Fruit fly (Drosophila melanogaster): ENCODE results near the gene CG14022.

Gene CG14022

DNA sequence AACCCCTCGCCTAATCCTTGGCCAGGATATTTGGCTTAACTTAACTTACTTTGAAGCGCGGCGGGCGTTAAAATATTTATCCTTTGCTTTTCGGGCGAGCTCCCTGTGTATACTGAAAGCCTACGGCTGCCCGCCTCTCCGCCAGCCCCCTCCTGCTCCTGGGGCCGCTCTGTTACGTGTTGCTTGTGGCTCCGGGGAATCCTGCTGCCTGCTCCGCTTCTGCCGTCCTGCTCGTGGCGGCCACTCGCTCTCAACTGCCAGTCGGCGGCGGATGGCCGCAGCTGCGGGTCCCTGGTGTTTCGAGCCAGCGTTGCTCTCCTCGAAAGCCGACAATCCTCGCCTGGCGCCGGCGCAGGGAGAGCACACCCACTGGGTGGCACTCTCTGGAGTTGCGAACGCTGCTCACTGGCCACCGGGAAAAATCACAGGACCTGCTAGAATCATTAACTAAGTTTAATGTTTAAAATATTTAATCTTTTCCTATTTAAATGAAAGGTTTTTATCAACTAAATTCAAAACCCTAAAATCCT, 14.0 kb downstream of the CG14022 start, which contains the start of gene CG14024:
Gene CG14024 (minus strand): TSS at position 266 of the 530 bp plus-strand sequence.
- TF ChIP-seq Dll (optimal IDR thresholded peaks at IDR 0.05): peak; percentile 44
- no peak for TF ChIP-seq psq (optimal IDR thresholded peaks at IDR 0.05)

DNA sequence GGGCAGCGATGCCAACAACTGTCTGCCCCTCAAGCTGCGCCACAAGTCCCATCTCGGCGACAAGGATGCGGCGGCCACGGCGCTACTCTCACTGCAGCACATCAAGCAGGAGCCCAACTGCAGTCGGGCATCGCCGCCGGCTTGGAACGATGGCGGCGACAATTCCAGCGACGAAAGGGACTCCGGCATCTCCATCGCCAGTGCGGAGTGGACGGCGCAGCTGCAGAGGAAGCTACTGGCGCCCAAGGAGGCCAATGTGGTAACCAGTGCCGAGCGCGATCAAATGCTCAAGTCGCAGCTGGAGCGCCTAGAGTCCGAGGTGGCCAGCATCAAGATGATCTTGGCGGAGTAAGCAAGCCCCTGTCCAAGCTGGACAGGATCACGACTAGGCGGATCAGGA, 19.3 kb downstream of the CG14022 start:
- no peak for TF ChIP-seq EcR (GFP tag; optimal IDR thresholded peaks at IDR 0.05)
- no peak for TF ChIP-seq psq (optimal IDR thresholded peaks at IDR 0.05)
- TF ChIP-seq pan (optimal IDR thresholded peaks at IDR 0.05): no peak
- no peak for TF ChIP-seq CG8478 (optimal IDR thresholded peaks at IDR 0.05)
- TF ChIP-seq Dll (optimal IDR thresholded peaks at IDR 0.05): no peak

DNA sequence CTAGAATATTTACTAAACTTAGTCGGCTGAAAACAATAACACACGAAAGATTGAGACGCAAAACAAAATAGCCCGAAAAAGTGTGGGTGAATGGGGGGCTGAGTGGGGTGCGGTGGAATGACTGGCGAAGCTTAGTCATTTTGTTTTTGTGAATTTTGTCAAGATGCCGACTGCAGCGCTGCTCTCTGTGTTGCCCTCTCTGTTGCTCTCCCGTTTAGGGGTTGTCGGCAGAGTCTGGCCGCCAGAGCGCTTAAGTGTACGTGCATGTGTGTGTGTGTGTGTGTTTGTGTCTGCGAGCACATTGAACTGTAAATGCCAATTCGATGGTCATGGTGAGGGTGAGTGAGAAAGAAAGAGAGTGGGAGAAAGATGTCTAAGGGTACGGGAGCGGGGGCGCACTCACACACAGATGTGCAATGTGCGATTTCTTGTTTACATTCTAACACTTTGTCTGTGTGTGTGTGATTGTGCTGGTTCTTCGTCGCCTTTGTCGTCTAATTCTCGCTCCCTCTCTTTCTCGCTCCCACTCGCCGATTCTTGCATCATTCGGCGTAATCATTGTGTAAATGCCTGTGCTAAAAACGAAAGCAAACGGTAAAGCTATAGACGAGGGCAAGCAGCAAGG, 22.2 kb downstream of the CG14022 start:
- TF ChIP-seq EcR (GFP tag; optimal IDR thresholded peaks at IDR 0.05) (no peak), Dll (optimal IDR thresholded peaks at IDR 0.05) (peak; percentile 87)

- TF ChIP-seq psq (optimal IDR thresholded peaks at IDR 0.05): no peak
- TF ChIP-seq EcR (GFP tag; optimal IDR thresholded peaks at IDR 0.05): peak in 1 of 2 experiments; percentile 6
- no peak for TF ChIP-seq Dll (optimal IDR thresholded peaks at IDR 0.05)
- TF ChIP-seq CG8478 (optimal IDR thresholded peaks at IDR 0.05): no peak
- no peak for TF ChIP-seq pan (optimal IDR thresholded peaks at IDR 0.05)
Observed at dm6 chr2L:5305240-5305875, 23.3 kb downstream of the CG14022 start.

dm6 chr2L:5304367-5304766, 24.3 kb downstream of the CG14022 start:
- TF ChIP-seq pan (optimal IDR thresholded peaks at IDR 0.05) (peak; percentile 34), EcR (GFP tag; optimal IDR thresholded peaks at IDR 0.05) (no peak)

dm6 chr2L:5303044-5303904, 25.4 kb downstream of the CG14022 start:
- TF ChIP-seq pan (optimal IDR thresholded peaks at IDR 0.05) (peak; percentile 44), usp (GFP tag; optimal IDR thresholded peaks at IDR 0.05) (no peak)

- TF ChIP-seq CG8478 (optimal IDR thresholded peaks at IDR 0.05): no peak
Observed at dm6 chr2L:5302692-5303043, 26.0 kb downstream of the CG14022 start.

dm6 chr2L:5302284-5302683, 26.4 kb downstream of the CG14022 start:
- TF ChIP-seq pan (optimal IDR thresholded peaks at IDR 0.05) (peak; percentile 53), CG8478 (optimal IDR thresholded peaks at IDR 0.05) (no peak)

DNA sequence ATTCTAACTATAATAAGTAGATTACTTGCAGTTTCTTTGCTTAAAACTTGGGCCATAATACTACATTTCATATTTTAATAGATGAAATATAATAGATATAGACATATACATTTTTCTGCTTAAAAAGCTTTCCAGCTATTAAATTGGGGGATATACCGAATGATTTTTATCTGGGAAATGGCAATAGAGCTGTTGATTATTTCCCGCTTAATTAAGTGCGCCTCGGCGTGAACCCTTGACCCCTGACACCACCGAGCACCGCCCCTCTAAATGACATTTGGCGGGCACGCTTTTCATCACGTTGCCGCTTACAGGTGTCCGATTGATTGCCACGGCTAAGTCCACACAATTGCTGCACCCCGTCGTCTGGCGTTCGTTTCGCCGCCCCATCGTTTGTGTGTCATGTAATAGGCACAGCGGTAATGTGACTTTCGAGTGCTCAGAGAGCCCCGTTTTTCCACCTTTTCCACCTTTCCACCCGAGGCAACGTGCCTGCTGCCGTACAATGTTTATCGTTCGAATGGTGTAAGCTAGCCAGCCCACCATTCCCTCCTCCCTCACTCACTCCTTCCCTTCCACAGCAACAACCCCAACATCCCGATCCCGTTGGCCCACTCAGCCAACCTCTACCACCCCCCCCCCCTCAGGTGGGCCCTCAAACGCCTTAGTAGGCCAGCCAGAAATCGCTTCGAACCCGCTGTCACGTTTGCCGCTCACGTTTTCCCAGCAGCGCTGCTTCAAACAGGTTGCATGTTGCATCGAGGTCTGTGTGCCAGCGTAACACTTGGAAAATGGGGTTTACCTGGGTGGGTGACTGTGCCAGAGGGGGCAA, 27.7 kb downstream of the CG14022 start:
- TF ChIP-seq psq (optimal IDR thresholded peaks at IDR 0.05) (no peak), Dll (optimal IDR thresholded peaks at IDR 0.05) (peak; percentile 15)

- TF ChIP-seq Dll (optimal IDR thresholded peaks at IDR 0.05) (no peak), CG8478 (optimal IDR thresholded peaks at IDR 0.05) (no peak), usp (GFP tag; optimal IDR thresholded peaks at IDR 0.05) (no peak), EcR (GFP tag; optimal IDR thresholded peaks at IDR 0.05) (peak in 1 of 2 experiments; percentile 70), pan (optimal IDR thresholded peaks at IDR 0.05) (no peak)
Observed at dm6 chr2L:5300237-5300668, 28.4 kb downstream of the CG14022 start.

DNA sequence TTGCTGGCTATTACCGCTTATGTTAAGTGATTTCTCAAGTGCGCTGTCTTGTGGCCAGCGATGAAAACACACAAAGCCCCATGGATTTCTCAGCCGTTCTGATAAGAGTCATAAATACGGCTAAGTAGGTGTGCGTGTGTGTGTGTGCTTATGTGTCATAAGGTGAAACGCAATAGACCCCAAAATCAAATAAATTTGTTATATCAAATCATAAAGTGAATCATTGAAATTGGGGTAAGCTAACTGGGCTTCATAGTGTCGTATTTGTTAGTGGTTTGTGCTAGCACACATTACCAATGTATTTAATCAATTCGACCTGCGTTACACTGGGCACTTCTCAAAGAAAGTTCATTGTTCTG, 29.1 kb downstream of the CG14022 start:
- TF ChIP-seq CG8478 (optimal IDR thresholded peaks at IDR 0.05) (no peak), psq (optimal IDR thresholded peaks at IDR 0.05) (no peak), Dll (optimal IDR thresholded peaks at IDR 0.05) (no peak), pan (optimal IDR thresholded peaks at IDR 0.05) (no peak)

dm6 chr2L:5298978-5299627, 29.6 kb downstream of the CG14022 start:
- TF ChIP-seq Dll (optimal IDR thresholded peaks at IDR 0.05) (no peak), EcR (GFP tag; optimal IDR thresholded peaks at IDR 0.05) (peak in 1 of 2 experiments; percentile 75), CG8478 (optimal IDR thresholded peaks at IDR 0.05) (peak; percentile 32), psq (optimal IDR thresholded peaks at IDR 0.05) (no peak), usp (GFP tag; optimal IDR thresholded peaks at IDR 0.05) (no peak)

Measured in whole organism.